Worm (Caenorhabditis elegans): ENCODE measurements around the gene F22E5.20.
"Not testable (repeated sequence)": the region's sequence is repeated elsewhere in the genome, so short reads cannot be mapped to it uniquely, and the experiment has no call there.

Gene F22E5.20

ce11 chrII:2629270-2629669 lies 44.2 kb downstream of the F22E5.20 start, which contains the start of gene sri-37:
sri-37 (plus strand) TSS chrII:2629570.
- TF ChIP-seq ama-1 (optimal IDR thresholded peaks at IDR 0.05) (no peak), unc-3 (GFP tag; conservative IDR thresholded peaks at IDR 0.05) (no peak), unc-3 (tag; optimal IDR thresholded peaks at IDR 0.05) (no peak), ceh-2 (tag; optimal IDR thresholded peaks at IDR 0.05) (no peak), ceh-18 (tag; optimal IDR thresholded peaks at IDR 0.05) (no peak), ztf-16 (tag; optimal IDR thresholded peaks at IDR 0.05) (no peak), mec-3 (tag; optimal IDR thresholded peaks at IDR 0.05; ENCODE audit: borderline replicate concordance) (no peak), pax-1 (tag; optimal IDR thresholded peaks at IDR 0.05) (no peak), sdc-2 (tag; optimal IDR thresholded peaks at IDR 0.05) (no peak), hlh-8 (tag; optimal IDR thresholded peaks at IDR 0.05) (no peak), K02D7.2 (tag; optimal IDR thresholded peaks at IDR 0.05) (no peak), che-1 (tag; optimal IDR thresholded peaks at IDR 0.05) (no peak), ceh-30 (tag; optimal IDR thresholded peaks at IDR 0.05) (no peak), eyg-1 (tag; optimal IDR thresholded peaks at IDR 0.05) (no peak)

ce11 chrII:2628401-2628800 lies 45.0 kb downstream of the F22E5.20 start:
- TF ChIP-seq Y22D7AL.16 (tag; optimal IDR thresholded peaks at IDR 0.05): no peak
- no peak for TF ChIP-seq ceh-30 (tag; optimal IDR thresholded peaks at IDR 0.05)
- TF ChIP-seq ztf-16 (tag; optimal IDR thresholded peaks at IDR 0.05): no peak
- TF ChIP-seq hlh-15 (tag; optimal IDR thresholded peaks at IDR 0.05): no peak
- no peak for TF ChIP-seq ceh-31 (tag; optimal IDR thresholded peaks at IDR 0.05)
- no peak for TF ChIP-seq che-1 (tag; optimal IDR thresholded peaks at IDR 0.05)
- no peak for TF ChIP-seq lin-11 (tag; optimal IDR thresholded peaks at IDR 0.05)
- TF ChIP-seq sox-2 (GFP tag; IDR thresholded peaks at IDR 0.05): no peak

- TF ChIP-seq ceh-34 (tag; optimal IDR thresholded peaks at IDR 0.05) (no peak), mec-3 (tag; optimal IDR thresholded peaks at IDR 0.05; ENCODE audit: borderline replicate concordance) (no peak), Y22D7AL.16 (tag; optimal IDR thresholded peaks at IDR 0.05) (no peak), rnt-1 (tag; optimal IDR thresholded peaks at IDR 0.05) (no peak), F13H6.1 (tag; optimal IDR thresholded peaks at IDR 0.05) (no peak), tbx-7 (tag; optimal IDR thresholded peaks at IDR 0.05) (no peak), ceh-30 (tag; optimal IDR thresholded peaks at IDR 0.05) (no peak), ceh-18 (tag; optimal IDR thresholded peaks at IDR 0.05) (no peak), elt-2 (tag; optimal IDR thresholded peaks at IDR 0.05) (no peak), ttx-3 (tag; optimal IDR thresholded peaks at IDR 0.05) (no peak), ceh-24 (tag; optimal IDR thresholded peaks at IDR 0.05) (no peak), unc-86 (tag; optimal IDR thresholded peaks at IDR 0.05) (no peak), sdc-2 (tag; optimal IDR thresholded peaks at IDR 0.05) (no peak)
Measured at ce11 chrII:2627154-2627799, 46.2 kb downstream of the F22E5.20 start, which contains the start of gene sri-71. sri-71 (plus strand) TSS chrII:2627749.

DNA sequence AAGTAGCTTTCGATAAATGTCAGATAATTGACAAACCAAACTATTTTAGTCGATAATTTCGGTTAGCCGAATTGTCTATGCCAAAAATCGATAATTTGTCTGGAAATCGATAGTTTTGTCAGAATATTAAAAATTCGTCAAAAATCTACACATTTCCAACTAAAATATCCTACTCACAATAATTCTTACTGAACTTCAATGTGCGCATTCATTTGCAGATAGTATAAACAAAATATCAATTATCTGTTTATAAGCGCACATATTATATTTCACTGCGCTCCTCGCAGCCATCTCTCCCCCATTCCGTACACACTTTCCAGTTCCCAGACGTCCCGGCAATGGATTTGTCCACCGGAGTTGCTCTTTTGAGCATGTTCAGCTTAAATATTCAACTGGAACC lies 48.6 kb downstream of the F22E5.20 start, which contains the start of gene lgc-28:
lgc-28 (plus strand) TSS at position 301 of the 400 bp plus-strand sequence.
- no peak for TF ChIP-seq sox-2 (GFP tag; IDR thresholded peaks at IDR 0.05)
- no peak for TF ChIP-seq ztf-16 (tag; optimal IDR thresholded peaks at IDR 0.05)
- no peak for TF ChIP-seq ceh-34 (tag; optimal IDR thresholded peaks at IDR 0.05)
- TF ChIP-seq ceh-18 (tag; optimal IDR thresholded peaks at IDR 0.05): no peak
- TF ChIP-seq unc-86 (tag; optimal IDR thresholded peaks at IDR 0.05): no peak
- no peak for TF ChIP-seq ceh-14 (tag; optimal IDR thresholded peaks at IDR 0.05)
- TF ChIP-seq mec-3 (tag; optimal IDR thresholded peaks at IDR 0.05; ENCODE audit: borderline replicate concordance): no peak
- TF ChIP-seq fkh-10 (GFP tag; optimal IDR thresholded peaks at IDR 0.05): no peak
- TF ChIP-seq gmeb-2 (tag; optimal IDR thresholded peaks at IDR 0.05): no peak

- not testable (repeated sequence) for TF ChIP-seq unc-3 (GFP tag; conservative IDR thresholded peaks at IDR 0.05); unc-3 (tag; optimal IDR thresholded peaks at IDR 0.05); C08G9.2 (tag; optimal IDR thresholded peaks at IDR 0.05); hlh-15 (tag; optimal IDR thresholded peaks at IDR 0.05)
Measured at ce11 chrII:2622936-2623452, 50.4 kb downstream of the F22E5.20 start, which contains the start of gene D2062.4. D2062.4 (plus strand) TSS chrII:2623402.

All from whole organism, late embryonic.